Fruit fly (Drosophila melanogaster) whole organism, adult: ENCODE data around the gene Drsl3.

Source experiments
- CG11617 ChIP-seq: fragments of 200-800 bp; sonication (Bioruptor generic); optimal IDR thresholded peaks from 2 replicates; lab custom pipeline; 2017; ENCODE audit warnings: mild to moderate bottlenecking, missing biosample characterization, missing genetic modification reagents, missing genetic modification characterization
- CG12768 ChIP-seq: fragments of 200-800 bp; sonication (Bioruptor generic); optimal IDR thresholded peaks from 2 replicates; lab custom pipeline; 2017; ENCODE audit warnings: missing biosample characterization, missing genetic modification characterization, mild to moderate bottlenecking, moderate library complexity, missing genetic modification reagents
- CG1620 ChIP-seq: fragments of 200-800 bp; sonication (Bioruptor generic); optimal IDR thresholded peaks from 2 replicates; lab custom pipeline; 2016; ENCODE audit warnings: missing biosample characterization, missing genetic modification characterization
- CG5204 ChIP-seq: fragments of 200-800 bp; sonication (Bioruptor generic); optimal IDR thresholded peaks from 2 replicates; lab custom pipeline; 2016; ENCODE audit warnings: missing biosample characterization, missing genetic modification characterization
- Clk ChIP-seq: fragments of 200-800 bp; sonication (Bioruptor generic); optimal IDR thresholded peaks from 2 replicates; lab custom pipeline; 2017; ENCODE audit warnings: missing biosample characterization, missing genetic modification characterization
- Mnt ChIP-seq: fragments of 200-800 bp; sonication (Bioruptor generic); optimal IDR thresholded peaks from 2 replicates; lab custom pipeline; 2016; ENCODE audit warnings: missing biosample characterization, mild to moderate bottlenecking, missing genetic modification characterization
- bab1 ChIP-seq: fragments of 200-800 bp; sonication (Bioruptor generic); optimal IDR thresholded peaks from 3 replicates; lab custom pipeline; 2019; ENCODE audit warnings: missing biosample characterization, mild to moderate bottlenecking, missing genetic modification characterization, moderate library complexity
- kay ChIP-seq: fragments of 200-800 bp; sonication (Bioruptor generic); peaks from one replicate; lab custom pipeline; 2016; ENCODE audit warnings: missing biosample characterization, missing genetic modification characterization, borderline replicate concordance
- ovo ChIP-seq: fragments of 200-800 bp; sonication (Bioruptor generic); optimal IDR thresholded peaks from 2 replicates; lab custom pipeline; 2016; ENCODE audit warnings: missing biosample characterization, missing genetic modification characterization
- pad ChIP-seq: fragments of 200-800 bp; sonication (Bioruptor generic); optimal IDR thresholded peaks from 3 replicates; lab custom pipeline; 2017; ENCODE audit warnings: missing biosample characterization, missing genetic modification characterization, mild to moderate bottlenecking, moderate library complexity, missing genetic modification reagents
- tj ChIP-seq: fragments of 200-800 bp; sonication (Bioruptor generic); optimal IDR thresholded peaks from 3 replicates; lab custom pipeline; 2017; ENCODE audit warnings: missing biosample characterization, mild to moderate bottlenecking, missing genetic modification characterization, moderate library complexity
- toe ChIP-seq: fragments of 200-800 bp; sonication (Bioruptor generic); optimal IDR thresholded peaks from 2 replicates; lab custom pipeline; 2016; ENCODE audit warnings: missing biosample characterization, missing genetic modification characterization

DNA sequence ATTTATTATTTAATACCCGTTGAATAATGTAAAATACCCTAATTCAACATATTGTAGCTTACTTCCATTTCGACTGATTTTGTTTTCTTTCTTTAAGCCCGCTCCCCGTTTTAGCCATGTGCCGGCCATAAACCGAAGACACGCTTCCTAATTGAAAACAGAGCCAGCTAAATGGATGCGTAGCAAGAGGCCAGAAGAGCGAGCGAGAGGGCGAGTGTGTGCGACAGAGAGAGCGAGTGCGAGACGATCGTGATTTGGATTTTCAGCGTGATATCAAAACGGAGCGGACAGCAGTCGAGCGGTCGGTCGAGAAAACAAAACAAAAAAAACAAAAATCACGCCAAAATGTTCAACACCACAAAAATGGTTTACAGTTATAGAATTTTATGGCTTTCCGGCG, 48.5 kb upstream of the Drsl3 start:
- TF ChIP-seq CG1620 (no peak), tj (GFP tag; lab: Kevin White, UChicago) (no peak), Clk (GFP tag; lab: Kevin White, UChicago) (no peak), toe (GFP tag; lab: Kevin White, UChicago) (no peak), ovo (GFP tag; lab: Kevin White, UChicago) (no peak), bab1 (GFP tag; lab: Kevin White, UChicago) (no peak), pad (GFP tag; lab: Kevin White, UChicago) (no peak), kay (GFP tag; lab: Kevin White, UChicago) (no peak), CG5204 (no peak), CG12768 (GFP tag; lab: Kevin White, UChicago) (no peak), Mnt (GFP tag; lab: Kevin White, UChicago) (no peak), CG11617 (GFP tag; lab: Kevin White, UChicago) (no peak)
